Fruit fly (Drosophila melanogaster): Measurements from ENCODE around the gene CG7289.

DNA sequence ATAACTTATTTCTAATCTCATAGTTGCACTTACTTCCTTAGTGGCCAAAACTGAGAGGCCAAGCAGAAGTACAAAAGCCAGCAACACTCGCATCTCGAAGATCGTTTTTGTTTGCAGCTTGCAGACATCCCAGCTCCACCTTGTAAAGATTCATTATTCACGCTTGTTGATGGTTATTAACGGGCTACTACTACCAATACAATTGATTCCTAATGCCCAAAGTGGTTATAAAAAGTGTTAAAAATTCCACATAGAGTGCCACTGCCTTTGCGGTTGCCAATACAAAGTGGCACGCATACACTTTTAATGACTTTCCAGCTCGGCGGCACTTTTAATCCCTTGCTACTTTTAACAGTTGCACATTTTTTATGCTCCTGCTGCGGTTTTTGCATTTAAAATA is 10.0 kb downstream of the CG7289 start, which contains the start of gene Obp22a:
- TF ChIP-seq CG8478 (optimal IDR thresholded peaks at IDR 0.05): no peak
- no peak for TF ChIP-seq psq (optimal IDR thresholded peaks at IDR 0.05)
- TF ChIP-seq pan (optimal IDR thresholded peaks at IDR 0.05): no peak

Measured in whole organism.